Fruit fly (Drosophila melanogaster) whole organism, adult: ENCODE results near the gene CG5500.

Experiments
- CG12768 ChIP-seq: fragments of 200-800 bp; sonication (Bioruptor generic); optimal IDR thresholded peaks from 2 replicates; lab custom pipeline; 2017; ENCODE audit warnings: missing biosample characterization, missing genetic modification characterization, mild to moderate bottlenecking, moderate library complexity, missing genetic modification reagents
- CG1620 ChIP-seq: fragments of 200-800 bp; sonication (Bioruptor generic); optimal IDR thresholded peaks from 2 replicates; lab custom pipeline; 2016; ENCODE audit warnings: missing biosample characterization, missing genetic modification characterization
- CG7045 ChIP-seq: fragments of 200-800 bp; sonication (Bioruptor generic); optimal IDR thresholded peaks from 2 replicates; lab custom pipeline; 2017; ENCODE audit warnings: missing biosample characterization, mild to moderate bottlenecking, missing genetic modification characterization
- CG7101 ChIP-seq: fragments of 200-800 bp; sonication (Bioruptor generic); optimal IDR thresholded peaks from 2 replicates; lab custom pipeline; 2018; ENCODE audit warnings: missing biosample characterization, mild to moderate bottlenecking, missing genetic modification characterization, moderate library complexity
- Clk ChIP-seq: fragments of 200-800 bp; sonication (Bioruptor generic); optimal IDR thresholded peaks from 2 replicates; lab custom pipeline; 2017; ENCODE audit warnings: missing biosample characterization, missing genetic modification characterization
- Crg-1 ChIP-seq: fragments of 200-800 bp; sonication (Bioruptor generic); optimal IDR thresholded peaks from 2 replicates; lab custom pipeline; 2016; ENCODE audit warnings: missing biosample characterization, missing genetic modification characterization
- Hr96 ChIP-seq: fragments of 200-800 bp; sonication (Bioruptor generic); optimal IDR thresholded peaks from 2 replicates; lab custom pipeline; 2016; ENCODE audit warnings: missing biosample characterization, missing genetic modification characterization
- cic ChIP-seq: fragments of 200-800 bp; sonication (Bioruptor generic); optimal IDR thresholded peaks from 2 replicates; lab custom pipeline; 2017; ENCODE audit warnings: missing biosample characterization, mild to moderate bottlenecking, missing genetic modification characterization, moderate library complexity
- kay ChIP-seq: fragments of 200-800 bp; sonication (Bioruptor generic); peaks from one replicate; lab custom pipeline; 2016; ENCODE audit warnings: missing biosample characterization, missing genetic modification characterization, borderline replicate concordance
- pad ChIP-seq: fragments of 200-800 bp; sonication (Bioruptor generic); optimal IDR thresholded peaks from 3 replicates; lab custom pipeline; 2017; ENCODE audit warnings: missing biosample characterization, missing genetic modification characterization, mild to moderate bottlenecking, moderate library complexity, missing genetic modification reagents
- tj ChIP-seq: fragments of 200-800 bp; sonication (Bioruptor generic); optimal IDR thresholded peaks from 3 replicates; lab custom pipeline; 2017; ENCODE audit warnings: missing biosample characterization, mild to moderate bottlenecking, missing genetic modification characterization, moderate library complexity
- toe ChIP-seq: fragments of 200-800 bp; sonication (Bioruptor generic); optimal IDR thresholded peaks from 2 replicates; lab custom pipeline; 2016; ENCODE audit warnings: missing biosample characterization, missing genetic modification characterization

- TF ChIP-seq cic (GFP tag; lab: Kevin White, UChicago) (no peak), CG7101 (tag; lab: Kevin White, UChicago) (no peak), pad (GFP tag; lab: Kevin White, UChicago) (no peak), Crg-1 (GFP tag; lab: Kevin White, UChicago) (no peak), Clk (GFP tag; lab: Kevin White, UChicago) (no peak), Hr96 (GFP tag; lab: Kevin White, UChicago) (no peak), CG7045 (GFP tag; lab: Kevin White, UChicago) (no peak), kay (GFP tag; lab: Kevin White, UChicago) (no peak), toe (GFP tag; lab: Kevin White, UChicago) (no peak), CG1620 (no peak), CG12768 (no peak), tj (GFP tag; lab: Kevin White, UChicago) (no peak)
These were observed 42.4 kb downstream of the CG5500 start for dm6 chr3R:26918857-26919256.
